Worm (Caenorhabditis elegans) whole organism, mixed stage, embryonic: ENCODE measurements around the gene C06E7.4.

Experiments
- ces-1 ChIP-seq: fragments of 150-350 bp; optimal IDR thresholded peaks from 2 replicates; lab custom pipeline; 2014; ENCODE audit warnings: missing biosample characterization, missing genetic modification reagents, missing genetic modification characterization
- elt-3 ChIP-seq: fragments of 150-350 bp; optimal IDR thresholded peaks from 2 replicates; lab custom pipeline; 2014; ENCODE audit warnings: missing biosample characterization, missing genetic modification characterization
- lin-13 ChIP-seq: fragments of 150-350 bp; optimal IDR thresholded peaks from 2 replicates; lab custom pipeline; 2014; ENCODE audit warnings: missing biosample characterization, missing genetic modification characterization
- lsy-2 ChIP-seq: fragments of 150-350 bp; optimal IDR thresholded peaks from 2 replicates; lab custom pipeline; 2014; ENCODE audit warnings: missing biosample characterization, missing genetic modification characterization
- nhr-12 ChIP-seq: fragments of 150-350 bp; optimal IDR thresholded peaks from 2 replicates; lab custom pipeline; 2014; ENCODE audit warnings: missing biosample characterization, missing genetic modification characterization
- nhr-237 ChIP-seq: fragments of 150-350 bp; optimal IDR thresholded peaks from 2 replicates; lab custom pipeline; 2014; ENCODE audit warnings: missing biosample characterization, missing genetic modification characterization
- pha-4 ChIP-seq: fragments of 150-350 bp; optimal IDR thresholded peaks from 2 replicates; lab custom pipeline; 2018; ENCODE audit warnings: missing biosample characterization, missing genetic modification reagents, missing genetic modification characterization
- snpc-4 ChIP-seq: fragments of 150-350 bp; optimal IDR thresholded peaks from 2 replicates; lab custom pipeline; 2014; ENCODE audit warnings: missing biosample characterization, missing genetic modification characterization
- unc-39 ChIP-seq: fragments of 150-350 bp; optimal IDR thresholded peaks from 2 replicates; lab custom pipeline; 2014; ENCODE audit warnings: missing biosample characterization, missing genetic modification characterization

- TF ChIP-seq nhr-237 (tag; lab: Kevin White, UChicago) = no peak
- no peak for TF ChIP-seq ces-1 (GFP tag; lab: Kevin White, UChicago)
- no peak for TF ChIP-seq snpc-4 (tag; lab: Kevin White, UChicago)
- TF ChIP-seq pha-4 (tag; lab: Kevin White, UChicago) = no peak
- TF ChIP-seq lin-13 (tag; lab: Kevin White, UChicago) = no peak
- TF ChIP-seq lsy-2 (tag; lab: Kevin White, UChicago) = no peak
- no peak for TF ChIP-seq unc-39 (tag; lab: Kevin White, UChicago)
- TF ChIP-seq nhr-12 = no peak
- no peak for TF ChIP-seq elt-3 (tag; lab: Kevin White, UChicago)
These were observed 53.4 kb downstream of the C06E7.4 start for ce11 chrIV:5806348-5806747.
